Worm (Caenorhabditis elegans) whole organism, L2 larva: ENCODE measurements around the gene nhr-86.
"Not testable (repeated sequence)": the region's sequence is repeated elsewhere in the genome, so short reads cannot be mapped to it uniquely, and the experiment has no call there.

ENCODE experiments used
- C34F6.9 ChIP-seq: fragments of 150-350 bp; optimal IDR thresholded peaks from 2 replicates; lab custom pipeline; 2014; ENCODE audit warnings: missing biosample characterization, missing genetic modification characterization
- F13H6.1 ChIP-seq: sonication (generic microtip); optimal IDR thresholded peaks from 2 replicates; lab custom pipeline; 2016; ENCODE audit warnings: missing genetic modification characterization, missing compliant biosample characterization
- R02D3.7 ChIP-seq: fragments of 150-350 bp; optimal IDR thresholded peaks from 2 replicates; lab custom pipeline; 2014; ENCODE audit warnings: missing biosample characterization, missing genetic modification characterization
- ZK546.5 ChIP-seq: sonication (generic microtip); optimal IDR thresholded peaks from 2 replicates; lab custom pipeline; 2017; ENCODE audit warnings: missing biosample characterization, missing genetic modification characterization
- alr-1 ChIP-seq: fragments of 150-350 bp; optimal IDR thresholded peaks from 2 replicates; lab custom pipeline; 2014; ENCODE audit warnings: missing biosample characterization, missing genetic modification characterization
- aly-2 ChIP-seq: fragments of 150-350 bp; optimal IDR thresholded peaks from 2 replicates; lab custom pipeline; 2014; ENCODE audit warnings: missing biosample characterization, missing genetic modification characterization
- blmp-1 ChIP-seq: sonication (generic microtip); optimal IDR thresholded peaks from 2 replicates; lab custom pipeline; 2017; ENCODE audit warnings: missing genetic modification characterization, mild to moderate bottlenecking, missing compliant biosample characterization, antibody characterized with exemption, moderate library complexity; ENCODE audit not compliant: insufficient read depth
- crh-2 ChIP-seq: sonication (generic microtip); optimal IDR thresholded peaks from 2 replicates; lab custom pipeline; 2017; ENCODE audit warnings: missing biosample characterization, missing genetic modification characterization
- dmd-4 ChIP-seq: sonication (generic microtip); optimal IDR thresholded peaks from 2 replicates; lab custom pipeline; 2017; ENCODE audit warnings: missing biosample characterization, missing genetic modification characterization
- egl-27 ChIP-seq: sonication (generic microtip); optimal IDR thresholded peaks from 3 replicates; lab custom pipeline; 2017; ENCODE audit warnings: missing biosample characterization, missing genetic modification reagents, missing genetic modification characterization
- elt-1 ChIP-seq: fragments of 150-350 bp; optimal IDR thresholded peaks from 2 replicates; lab custom pipeline; 2014; ENCODE audit warnings: missing biosample characterization, missing genetic modification characterization
- elt-3 ChIP-seq: sonication (generic microtip); optimal IDR thresholded peaks from 2 replicates; lab custom pipeline; 2017; ENCODE audit warnings: missing biosample characterization, missing genetic modification characterization
- fos-1 ChIP-seq: fragments of 150-350 bp; optimal IDR thresholded peaks from 2 replicates; lab custom pipeline; 2014; ENCODE audit warnings: missing biosample characterization, missing genetic modification characterization
- lin-13 ChIP-seq: fragments of 150-350 bp; optimal IDR thresholded peaks from 2 replicates; lab custom pipeline; 2014; ENCODE audit warnings: missing biosample characterization, missing genetic modification reagents, missing genetic modification characterization
- lin-39 ChIP-seq: fragments of 150-350 bp; optimal IDR thresholded peaks from 2 replicates; lab custom pipeline; 2014; ENCODE audit warnings: missing biosample characterization, missing genetic modification reagents, missing genetic modification characterization
- lsy-2 ChIP-seq, 2 experiments: fragments of 150-350 bp in 1 of 2; sonication (generic microtip) in 1 of 2; optimal IDR thresholded peaks; 2 replicates each; lab custom pipeline; 2014 to 2017; ENCODE audit warnings: missing biosample characterization in 2 of 2, missing genetic modification characterization in 2 of 2
- mab-5 ChIP-seq: fragments of 150-350 bp; optimal IDR thresholded peaks from 2 replicates; lab custom pipeline; 2014; ENCODE audit warnings: missing biosample characterization, missing genetic modification characterization
- mbf-1 ChIP-seq: sonication (generic microtip); optimal IDR thresholded peaks from 2 replicates; lab custom pipeline; 2017; ENCODE audit warnings: missing biosample characterization, missing genetic modification characterization
- nhr-10 ChIP-seq: sonication (generic microtip); optimal IDR thresholded peaks from 2 replicates; lab custom pipeline; 2017; ENCODE audit warnings: missing biosample characterization, missing genetic modification characterization
- nhr-11 ChIP-seq: fragments of 150-350 bp; optimal IDR thresholded peaks from 2 replicates; lab custom pipeline; 2014; ENCODE audit warnings: missing biosample characterization, missing genetic modification characterization
- nhr-12 ChIP-seq: fragments of 150-350 bp; optimal IDR thresholded peaks from 2 replicates; lab custom pipeline; 2014; ENCODE audit warnings: missing biosample characterization, missing genetic modification characterization
- nhr-129 ChIP-seq: fragments of 150-350 bp; optimal IDR thresholded peaks from 2 replicates; lab custom pipeline; 2014; ENCODE audit warnings: missing biosample characterization, missing genetic modification characterization
- nhr-21 ChIP-seq: fragments of 150-350 bp; optimal IDR thresholded peaks from 2 replicates; lab custom pipeline; 2014; ENCODE audit warnings: missing biosample characterization, missing genetic modification characterization
- nhr-23 ChIP-seq: fragments of 150-350 bp; optimal IDR thresholded peaks from 2 replicates; lab custom pipeline; 2014; ENCODE audit warnings: missing biosample characterization, missing genetic modification reagents, missing genetic modification characterization
- nhr-237 ChIP-seq: fragments of 150-350 bp; optimal IDR thresholded peaks from 2 replicates; lab custom pipeline; 2014; ENCODE audit warnings: missing biosample characterization, missing genetic modification characterization
- nhr-25 ChIP-seq: fragments of 150-350 bp; sonication (generic microtip); optimal IDR thresholded peaks from 3 replicates; lab custom pipeline; 2014; ENCODE audit warnings: missing biosample characterization, missing genetic modification characterization
- nhr-6 ChIP-seq: fragments of 150-350 bp; optimal IDR thresholded peaks from 2 replicates; lab custom pipeline; 2014; ENCODE audit warnings: missing biosample characterization, missing genetic modification characterization
- peb-1 ChIP-seq: fragments of 150-350 bp; optimal IDR thresholded peaks from 2 replicates; lab custom pipeline; 2014; ENCODE audit warnings: missing biosample characterization, missing genetic modification characterization
- skn-1 ChIP-seq: sonication (generic microtip); optimal IDR thresholded peaks from 2 replicates; lab custom pipeline; 2017; ENCODE audit warnings: missing biosample characterization, missing genetic modification characterization
- sma-3 ChIP-seq: sonication (generic microtip); optimal IDR thresholded peaks from 2 replicates; lab custom pipeline; 2016; ENCODE audit warnings: missing genetic modification reagents, missing genetic modification characterization, missing compliant biosample characterization
- sma-9 ChIP-seq, 2 experiments: fragments of 150-350 bp in 1 of 2; sonication (generic microtip) in 1 of 2; optimal IDR thresholded peaks; 2 replicates each; lab custom pipeline; 2014 to 2016; ENCODE audit warnings: missing genetic modification characterization in 2 of 2, mild to moderate bottlenecking in 1 of 2, missing biosample characterization in 1 of 2, missing compliant biosample characterization in 1 of 2, missing genetic modification reagents in 1 of 2, moderate library complexity in 1 of 2
- snpc-4 ChIP-seq: fragments of 150-350 bp; optimal IDR thresholded peaks from 2 replicates; lab custom pipeline; 2014; ENCODE audit warnings: missing biosample characterization, missing genetic modification characterization
- unc-39 ChIP-seq: fragments of 150-350 bp; optimal IDR thresholded peaks from 2 replicates; lab custom pipeline; 2014; ENCODE audit warnings: missing biosample characterization, missing genetic modification characterization
- unc-62 ChIP-seq: fragments of 150-350 bp; optimal IDR thresholded peaks from 2 replicates; lab custom pipeline; 2014; ENCODE audit warnings: missing biosample characterization, missing genetic modification reagents, missing genetic modification characterization
- zag-1 ChIP-seq: fragments of 150-350 bp; optimal IDR thresholded peaks from 2 replicates; lab custom pipeline; 2014; ENCODE audit warnings: missing biosample characterization, missing genetic modification characterization
- ztf-1 ChIP-seq: fragments of 200-800 bp; sonication (Bioruptor generic); conservative IDR thresholded peaks from 2 replicates; pipeline ENCODE4 v1.3.6; 2022; ENCODE audit warnings: missing genetic modification characterization, missing compliant biosample characterization
- ztf-11 ChIP-seq: sonication (generic microtip); optimal IDR thresholded peaks from 2 replicates; lab custom pipeline; 2017; ENCODE audit warnings: missing biosample characterization, missing genetic modification characterization
- ztf-4 ChIP-seq: fragments of 150-350 bp; optimal IDR thresholded peaks from 2 replicates; lab custom pipeline; 2014; ENCODE audit warnings: missing biosample characterization, missing genetic modification characterization

The nhr-86 gene

DNA sequence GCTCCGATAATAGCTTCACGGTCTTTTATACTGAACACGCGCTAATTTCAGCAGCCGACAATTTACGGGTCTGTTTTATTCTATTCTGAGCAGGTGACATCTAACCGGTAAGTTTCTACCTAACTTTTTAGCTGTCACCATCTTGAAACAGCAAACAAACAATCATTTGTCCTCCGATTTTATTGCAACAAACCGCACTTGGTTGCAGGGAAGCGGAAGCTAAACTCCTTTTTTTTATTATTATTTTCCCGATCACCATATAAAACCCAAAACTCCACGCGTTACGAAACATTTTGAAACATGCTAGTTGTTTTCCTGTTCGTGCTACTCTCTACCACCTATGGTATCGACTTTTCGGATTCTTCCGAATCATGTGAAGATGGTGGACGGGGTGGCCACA lies 31.0 kb upstream of the nhr-86 start, which contains the start of gene clec-208:
clec-208 (plus strand) TSS at position 301 of the 400 bp plus-strand sequence.
- TF ChIP-seq ztf-1 (GFP tag; lab: Robert Waterston, UW) (no peak), mab-5 (tag; lab: Kevin White, UChicago) (no peak), nhr-129 (tag; lab: Kevin White, UChicago) (no peak), nhr-12 (tag; lab: Kevin White, UChicago) (no peak), alr-1 (tag; lab: Kevin White, UChicago) (no peak), ztf-4 (tag; lab: Kevin White, UChicago) (no peak), ZK546.5 (no peak), C34F6.9 (no peak), ztf-11 (tag; lab: Kevin White, UChicago) (no peak)

DNA sequence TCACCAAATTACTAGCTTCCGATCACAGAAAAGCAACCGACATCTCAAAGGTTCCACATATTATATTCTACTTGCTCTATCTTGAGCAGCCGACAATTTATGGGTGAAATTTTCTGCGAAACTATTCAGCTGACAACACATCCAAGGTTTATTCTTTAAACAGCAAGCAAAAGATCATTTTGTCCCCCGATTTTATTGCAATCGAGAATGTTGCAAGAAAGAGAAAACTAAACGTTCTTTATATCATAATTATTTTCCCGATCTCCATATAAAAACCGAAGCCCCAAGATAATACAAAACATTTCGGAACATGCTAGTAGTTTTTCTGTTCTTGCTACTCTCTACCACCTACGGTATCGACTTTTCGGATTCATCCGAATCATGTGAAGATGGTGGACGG lies 29.1 kb upstream of the nhr-86 start, which contains the start of gene clec-207:
clec-207 (plus strand) TSS at position 301 of the 400 bp plus-strand sequence.
- TF ChIP-seq unc-62 (GFP tag; lab: Kevin White, UChicago), result no peak
- TF ChIP-seq skn-1, result no peak
- TF ChIP-seq elt-3 (tag; lab: Kevin White, UChicago), result no peak
- no peak for TF ChIP-seq nhr-21 (tag; lab: Kevin White, UChicago)
- TF ChIP-seq nhr-23 (tag; lab: Kevin White, UChicago), result no peak
- no peak for TF ChIP-seq snpc-4
- no peak for TF ChIP-seq F13H6.1 (tag; lab: Kevin White, UChicago)
- TF ChIP-seq sma-3 (GFP tag; lab: Kevin White, UChicago), result no peak
- no peak for TF ChIP-seq nhr-25 (tag; lab: Kevin White, UChicago)
- no peak for TF ChIP-seq sma-9 (GFP tag; optimal IDR thresholded peaks at IDR 0.05; lab: Kevin White, UChicago)
- TF ChIP-seq sma-9 (tag; optimal IDR thresholded peaks at IDR 0.05; lab: Kevin White, UChicago), result no peak
- TF ChIP-seq lsy-2 (tag; optimal IDR thresholded peaks at IDR 0.05; lab: Kevin White, UChicago), result no peak
- no peak for TF ChIP-seq nhr-10 (tag; lab: Kevin White, UChicago)
- TF ChIP-seq nhr-237 (tag; lab: Kevin White, UChicago), result no peak
- TF ChIP-seq R02D3.7, result no peak
- no peak for TF ChIP-seq ztf-1 (GFP tag; lab: Robert Waterston, UW)
- no peak for TF ChIP-seq unc-39 (tag; lab: Kevin White, UChicago)
- TF ChIP-seq lin-39 (tag; lab: Kevin White, UChicago), result no peak

DNA sequence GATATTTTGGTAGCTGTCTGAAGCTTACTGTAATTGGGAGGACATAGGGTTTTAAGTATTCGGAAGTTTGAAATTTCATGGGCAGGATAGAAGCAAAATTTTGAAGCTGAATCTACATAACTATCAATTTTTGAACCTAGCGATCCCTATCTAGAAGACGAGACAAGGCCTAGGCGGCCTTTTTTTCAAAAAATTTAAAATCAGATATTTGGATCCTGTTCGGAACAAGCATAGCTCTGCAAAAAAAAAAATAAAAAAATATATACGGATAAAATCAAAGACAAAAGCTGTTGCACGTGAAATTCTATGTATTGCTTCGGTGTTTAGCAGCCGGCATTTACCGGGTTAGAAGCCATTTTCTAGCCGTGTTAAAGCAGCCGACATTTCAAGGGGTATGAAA lies 28.6 kb upstream of the nhr-86 start, which contains the start of gene F36F12.2:
F36F12.2 (minus strand) TSS at position 101 of the 400 bp plus-strand sequence.
- TF ChIP-seq snpc-4 (no peak), nhr-11 (tag; lab: Kevin White, UChicago) (no peak), peb-1 (tag; lab: Kevin White, UChicago) (no peak), crh-2 (tag; lab: Kevin White, UChicago) (no peak), nhr-25 (tag; lab: Kevin White, UChicago) (no peak)

DNA sequence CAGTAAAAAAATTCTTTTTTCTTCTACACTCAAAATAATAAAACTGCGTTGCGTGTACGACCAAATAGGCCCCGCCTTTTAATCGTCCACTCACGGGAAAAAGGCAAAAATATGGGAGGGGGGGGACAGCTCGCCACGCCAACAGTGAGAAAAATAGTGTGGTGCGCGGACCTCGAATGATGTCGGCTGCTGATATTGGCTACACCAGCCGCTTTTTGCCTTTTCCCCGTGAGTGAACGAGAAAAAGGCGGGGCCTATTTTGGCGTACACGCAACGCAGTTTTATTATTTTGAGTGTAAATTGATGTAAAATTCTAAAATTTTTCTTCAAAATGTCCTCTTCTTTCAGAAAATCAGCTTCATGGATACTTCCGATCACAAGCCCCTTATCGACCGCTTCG lies 23.7 kb upstream of the nhr-86 start, which contains the start of gene ztf-28:
ztf-28 (plus strand) TSS at position 349 of the 400 bp plus-strand sequence.
- TF ChIP-seq lsy-2 (tag; optimal IDR thresholded peaks at IDR 0.05; lab: Kevin White, UChicago); aly-2 (tag; lab: Kevin White, UChicago); fos-1: not testable (repeated sequence)

DNA sequence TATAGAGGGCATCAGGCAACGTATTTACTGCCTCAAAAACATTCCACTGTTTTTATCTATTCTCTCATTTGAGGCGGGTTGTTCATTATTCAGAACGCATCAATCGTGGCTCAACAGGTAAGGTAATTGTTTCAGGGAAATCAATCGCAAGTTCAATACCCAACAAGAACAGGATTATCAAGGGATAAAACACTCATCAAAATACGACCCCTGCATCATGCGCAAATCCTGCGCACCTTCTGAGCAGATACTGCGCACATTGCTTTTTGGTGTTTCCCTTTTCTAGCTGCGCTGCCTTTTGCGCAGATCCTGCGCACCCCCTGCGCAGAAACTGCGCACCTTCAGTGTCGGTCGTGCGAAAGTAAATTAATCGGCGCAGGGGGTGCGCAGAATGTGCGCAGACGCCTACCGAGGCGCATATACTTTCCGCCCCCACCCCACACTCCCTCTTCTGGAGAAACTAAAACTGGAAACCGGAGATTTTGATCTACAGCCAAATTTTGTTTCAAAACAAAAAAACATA lies 19.2 kb upstream of the nhr-86 start, which contains the start of gene F36F12.3:
F36F12.3 (plus strand) TSS at position 51 of the 523 bp plus-strand sequence.
- TF ChIP-seq nhr-237 (tag; lab: Kevin White, UChicago); C34F6.9; lin-13 (GFP tag; lab: Kevin White, UChicago): not testable (repeated sequence)

DNA sequence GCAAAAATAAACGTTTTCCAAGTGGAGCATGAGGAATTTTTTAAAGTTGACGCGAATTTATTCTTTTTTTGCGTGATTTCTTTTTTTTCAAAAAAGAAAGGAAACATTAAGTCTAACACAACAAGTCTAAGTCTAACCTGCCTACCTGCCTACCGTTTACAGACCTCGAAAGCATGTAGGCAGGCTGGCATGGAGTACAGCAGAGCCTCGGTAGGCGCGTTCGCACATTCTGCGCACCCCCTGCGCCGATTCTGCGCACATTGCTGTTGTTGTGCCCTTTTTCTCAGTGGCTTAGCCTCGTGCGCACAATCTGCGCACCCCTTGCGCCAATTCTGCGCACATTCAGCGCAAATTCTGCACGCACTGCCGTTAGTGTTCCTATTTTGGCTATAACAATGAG lies 17.2 kb upstream of the nhr-86 start:
- TF ChIP-seq ZK546.5 (no peak), nhr-10 (tag; lab: Kevin White, UChicago) (no peak), nhr-6 (tag; lab: Kevin White, UChicago) (no peak), dmd-4 (tag; lab: Kevin White, UChicago) (no peak), nhr-21 (tag; lab: Kevin White, UChicago) (no peak), egl-27 (tag; lab: Kevin White, UChicago) (no peak), blmp-1 (no peak), elt-1 (tag; lab: Kevin White, UChicago) (no peak), nhr-237 (tag; lab: Kevin White, UChicago) (no peak), nhr-23 (tag; lab: Kevin White, UChicago) (no peak), mbf-1 (no peak), ztf-4 (tag; lab: Kevin White, UChicago) (no peak), lin-39 (tag; lab: Kevin White, UChicago) (no peak), unc-62 (GFP tag; lab: Kevin White, UChicago) (no peak), zag-1 (tag; lab: Kevin White, UChicago) (no peak), nhr-11 (tag; lab: Kevin White, UChicago) (no peak)
